Fruit fly (Drosophila melanogaster): ENCODE results near the gene nac.

dm6 chr3R:8288790-8289189 is 15.0 kb downstream of the nac start:
- no peak for TF ChIP-seq psq (optimal IDR thresholded peaks at IDR 0.05)
- no peak for TF ChIP-seq h (optimal IDR thresholded peaks at IDR 0.05)
- TF ChIP-seq Myc (optimal IDR thresholded peaks at IDR 0.05), result no peak

Measured in Kc167 (cell line).